Worm (Caenorhabditis elegans) whole organism, L1 larva: ENCODE results near the gene idpp-5.

Source experiments
- blmp-1 ChIP-seq: fragments of 150-350 bp; optimal IDR thresholded peaks from 2 replicates; lab custom pipeline; 2014; ENCODE audit warnings: missing biosample characterization, missing genetic modification characterization
- ceh-63 ChIP-seq: fragments of 200-800 bp; sonication (Bioruptor generic); optimal IDR thresholded peaks from 2 replicates; lab custom pipeline; 2018; ENCODE audit warnings: mild to moderate bottlenecking, missing genetic modification characterization, missing compliant biosample characterization
- ceh-82 ChIP-seq, 3 experiments: fragments of 150-350 bp in 1 of 3; sonication (generic microtip) in 2 of 3; optimal IDR thresholded peaks; 2 replicates each; lab custom pipeline; 2014 to 2017; ENCODE audit warnings: missing biosample characterization in 3 of 3, missing genetic modification characterization in 3 of 3
- ceh-88 ChIP-seq: fragments of 200-800 bp; sonication (Bioruptor generic); IDR thresholded peaks from 2 replicates; pipeline ENCODE4 v1.3.6; 2022; ENCODE audit warnings: missing genetic modification characterization, missing compliant biosample characterization
- dpl-1 ChIP-seq, 3 experiments: fragments of 150-350 bp in 2 of 3; sonication (generic microtip) in 1 of 3; optimal IDR thresholded peaks; 2 replicates each; lab custom pipeline; 2014 to 2017; ENCODE audit warnings: missing biosample characterization in 3 of 3, missing genetic modification characterization in 3 of 3, missing genetic modification reagents in 3 of 3
- dsc-1 ChIP-seq: sonication (generic microtip); optimal IDR thresholded peaks from 2 replicates; lab custom pipeline; 2016; ENCODE audit warnings: mild to moderate bottlenecking, missing genetic modification characterization, missing compliant biosample characterization
- efl-1 ChIP-seq, 4 experiments: fragments of 150-350 bp; optimal IDR thresholded peaks in 3 of 4; peaks in 1 of 4; 1 replicate in 1 of 4; 2 replicates in 3 of 4; lab custom pipeline; 2014; ENCODE audit warnings: missing biosample characterization in 2 of 4, missing genetic modification characterization in 2 of 4, missing genetic modification reagents in 2 of 4
- egl-13 ChIP-seq: sonication (generic microtip); optimal IDR thresholded peaks from 2 replicates; lab custom pipeline; 2016; ENCODE audit warnings: missing genotype, missing genetic modification reagents, missing genetic modification characterization, missing compliant biosample characterization
- ets-5 ChIP-seq: fragments of 200-800 bp; sonication (Bioruptor generic); IDR thresholded peaks from 2 replicates; pipeline ENCODE4 v1.3.6; 2022; ENCODE audit warnings: missing genetic modification characterization, missing compliant biosample characterization
- fkh-10 ChIP-seq: sonication (generic microtip); optimal IDR thresholded peaks from 2 replicates; lab custom pipeline; 2017; ENCODE audit warnings: missing biosample characterization, missing genetic modification reagents, missing genetic modification characterization
- fkh-4 ChIP-seq: sonication (generic microtip); optimal IDR thresholded peaks from 2 replicates; lab custom pipeline; 2016; ENCODE audit warnings: missing compliant biosample characterization, missing genetic modification characterization, borderline replicate concordance
- grh-1 ChIP-seq: fragments of 200-800 bp; sonication (Bioruptor generic); IDR thresholded peaks from 2 replicates; pipeline ENCODE4 v1.3.6; 2022; ENCODE audit warnings: missing genetic modification reagents, missing genetic modification characterization, missing compliant biosample characterization
- hlh-4 ChIP-seq: sonication (generic microtip); optimal IDR thresholded peaks from 2 replicates; lab custom pipeline; 2016; ENCODE audit warnings: mild to moderate bottlenecking, missing genetic modification characterization, missing compliant biosample characterization
- irx-1 ChIP-seq: sonication (generic microtip); optimal IDR thresholded peaks from 2 replicates; lab custom pipeline; 2016; ENCODE audit warnings: missing genetic modification characterization, missing compliant biosample characterization
- jun-1 ChIP-seq: fragments of 150-350 bp; optimal IDR thresholded peaks from 2 replicates; lab custom pipeline; 2014; ENCODE audit warnings: missing biosample characterization, missing genetic modification reagents, missing genetic modification characterization
- lin-13 ChIP-seq: fragments of 150-350 bp; optimal IDR thresholded peaks from 2 replicates; lab custom pipeline; 2014; ENCODE audit warnings: missing biosample characterization, missing genetic modification reagents, missing genetic modification characterization
- lin-14 ChIP-seq: fragments of 200-800 bp; sonication (Bioruptor generic); optimal IDR thresholded peaks from 2 replicates; lab custom pipeline; 2018; ENCODE audit warnings: mild to moderate bottlenecking, missing genetic modification characterization, moderate library complexity, missing compliant biosample characterization
- lin-35 ChIP-seq, 2 experiments: fragments of 150-350 bp; optimal IDR thresholded peaks; 2 replicates each; lab custom pipeline; 2014; ENCODE audit warnings: missing biosample characterization in 2 of 2, missing genetic modification characterization in 2 of 2, missing genetic modification reagents in 2 of 2
- lin-39 ChIP-seq: fragments of 150-350 bp; optimal IDR thresholded peaks from 2 replicates; lab custom pipeline; 2014; ENCODE audit warnings: missing biosample characterization, missing genetic modification reagents, missing genetic modification characterization
- lir-3 ChIP-seq: sonication (generic microtip); optimal IDR thresholded peaks from 2 replicates; lab custom pipeline; 2016; ENCODE audit warnings: mild to moderate bottlenecking, missing genetic modification characterization, moderate library complexity, missing compliant biosample characterization; ENCODE audit not compliant: poor library complexity
- mab-9 ChIP-seq: fragments of 200-800 bp; sonication (Bioruptor generic); IDR thresholded peaks from 2 replicates; pipeline ENCODE4 v1.3.6; 2022; ENCODE audit warnings: missing genetic modification reagents, missing genetic modification characterization, missing compliant biosample characterization
- nhr-11 ChIP-seq: fragments of 150-350 bp; optimal IDR thresholded peaks from 2 replicates; lab custom pipeline; 2014; ENCODE audit warnings: missing biosample characterization, missing genetic modification characterization
- nhr-28 ChIP-seq: fragments of 150-350 bp; optimal IDR thresholded peaks from 2 replicates; lab custom pipeline; 2014; ENCODE audit warnings: missing biosample characterization, missing genetic modification characterization
- nhr-76 ChIP-seq: sonication (generic microtip); optimal IDR thresholded peaks from 2 replicates; lab custom pipeline; 2017; ENCODE audit warnings: missing biosample characterization, missing genetic modification characterization
- nhr-85 ChIP-seq: sonication (generic microtip); peaks from one replicate; lab custom pipeline; 2016; ENCODE audit warnings: missing genetic modification characterization, inconsistent platforms, missing compliant biosample characterization
- nhr-90 ChIP-seq: sonication (generic microtip); optimal IDR thresholded peaks from 2 replicates; lab custom pipeline; 2016; ENCODE audit warnings: mild to moderate bottlenecking, missing genetic modification characterization, missing compliant biosample characterization; ENCODE audit not compliant: poor library complexity
- pag-3 ChIP-seq: sonication (generic microtip); optimal IDR thresholded peaks from 2 replicates; lab custom pipeline; 2017; ENCODE audit warnings: missing genetic modification characterization, mild to moderate bottlenecking, missing compliant biosample characterization, antibody characterized with exemption, borderline replicate concordance; ENCODE audit not compliant: insufficient read depth
- pax-3 ChIP-seq: fragments of 200-800 bp; sonication (Bioruptor generic); optimal IDR thresholded peaks from 2 replicates; lab custom pipeline; 2018; ENCODE audit warnings: mild to moderate bottlenecking, missing genetic modification characterization, moderate library complexity, missing compliant biosample characterization
- snu-23 ChIP-seq: sonication (generic microtip); optimal IDR thresholded peaks from 2 replicates; lab custom pipeline; 2016; ENCODE audit warnings: missing genetic modification characterization, missing compliant biosample characterization
- sup-37 ChIP-seq: fragments of 200-800 bp; sonication (Bioruptor generic); optimal IDR thresholded peaks from 2 replicates; lab custom pipeline; 2018; ENCODE audit warnings: mild to moderate bottlenecking, missing genetic modification characterization, missing compliant biosample characterization
- unc-98 ChIP-seq: fragments of 200-800 bp; sonication (Bioruptor generic); IDR thresholded peaks from 2 replicates; pipeline ENCODE4 v1.3.6; 2022; ENCODE audit warnings: missing genetic modification characterization, missing compliant biosample characterization
- xbp-1 ChIP-seq: sonication (generic microtip); optimal IDR thresholded peaks from 2 replicates; lab custom pipeline; 2016; ENCODE audit warnings: missing genetic modification characterization, missing compliant biosample characterization
- zip-4 ChIP-seq: fragments of 200-800 bp; sonication (Bioruptor generic); optimal IDR thresholded peaks from 2 replicates; lab custom pipeline; 2018; ENCODE audit warnings: mild to moderate bottlenecking, missing genetic modification characterization, moderate library complexity, missing compliant biosample characterization
- ztf-11 ChIP-seq, 2 experiments: sonication (generic microtip); optimal IDR thresholded peaks; 2 replicates each; lab custom pipeline; 2016 to 2017; ENCODE audit warnings: missing genetic modification characterization in 2 of 2, missing biosample characterization in 1 of 2, missing compliant biosample characterization in 1 of 2

Gene idpp-5

DNA sequence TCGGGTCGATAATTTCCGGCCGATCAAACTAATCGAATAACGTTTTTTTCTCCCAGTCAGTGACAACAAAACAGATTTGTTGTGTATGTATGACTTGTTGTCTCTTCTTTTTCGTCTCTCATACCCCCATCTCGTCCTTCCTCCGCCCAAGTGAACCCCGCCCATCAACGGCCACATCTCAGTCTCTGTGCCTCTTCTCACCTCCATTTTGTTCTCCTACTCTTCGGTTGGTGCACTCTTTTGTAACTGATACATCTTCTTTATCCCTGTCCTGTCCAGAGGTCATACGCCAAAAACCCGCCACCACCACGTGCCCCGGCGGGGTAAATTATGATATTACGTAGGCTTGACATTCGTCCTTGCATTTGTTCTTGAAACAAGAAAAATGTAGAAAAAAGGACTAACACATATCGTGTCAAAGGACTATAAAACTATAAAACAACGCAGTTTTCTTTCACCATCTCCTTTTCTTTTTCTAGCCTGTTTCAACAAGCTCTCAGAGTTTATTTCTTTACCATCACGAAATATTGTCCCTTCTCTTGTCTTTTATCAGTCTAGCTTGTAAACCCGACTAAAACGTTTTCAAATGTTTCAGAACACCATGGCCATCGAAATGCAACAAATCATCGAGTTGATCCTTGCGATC is 5.1 kb downstream of the idpp-5 start, which contains the start of gene pmpl-1 (continued):
- TF ChIP-seq dsc-1 (tag; lab: Kevin White, UChicago) (peak; percentile 23), snu-23 (GFP tag; lab: Kevin White, UChicago) (peak; percentile 80), xbp-1 (tag; lab: Kevin White, UChicago) (peak; percentile 32), mab-9 (GFP tag; lab: Robert Waterston, UW) (no peak), sup-37 (no peak), nhr-90 (peak; percentile 72), pag-3 (no peak), unc-98 (GFP tag; lab: Robert Waterston, UW) (no peak), nhr-11 (no peak), fkh-4 (tag; lab: Kevin White, UChicago) (no peak), nhr-85 (peak; percentile 95), ceh-82 (tag; optimal IDR thresholded peaks at IDR 0.05; lab: Kevin White, UChicago) (peak in 2 of 3 experiments; percentile 8 to 17), grh-1 (no peak), nhr-76 (tag; lab: Kevin White, UChicago) (no peak), lin-14 (GFP tag; lab: Kevin White, UChicago) (peak; percentile 89), dpl-1 (GFP tag; optimal IDR thresholded peaks at IDR 0.05; lab: Kevin White, UChicago) (peak in 2 of 3 experiments; percentile 4 to 11), blmp-1 (tag; lab: Kevin White, UChicago) (peak; percentile 39), lir-3 (tag; lab: Kevin White, UChicago) (no peak), ceh-88 (GFP tag; lab: Robert Waterston, UW) (no peak), egl-13 (tag; lab: Kevin White, UChicago) (no peak), fkh-10 (GFP tag; lab: Kevin White, UChicago) (no peak), jun-1 (tag; lab: Kevin White, UChicago) (no peak), lin-35 (GFP tag; optimal IDR thresholded peaks at IDR 0.05; lab: Kevin White, UChicago) (peak; percentile 34), lin-39 (tag; lab: Kevin White, UChicago) (no peak), ztf-11 (tag; optimal IDR thresholded peaks at IDR 0.05; lab: Kevin White, UChicago) (peak in 1 of 2 experiments; percentile 11), irx-1 (tag; lab: Kevin White, UChicago) (peak; percentile 36), lin-13 (GFP tag; lab: Kevin White, UChicago) (no peak), ceh-63 (no peak), hlh-4 (tag; lab: Kevin White, UChicago) (no peak), pax-3 (peak; percentile 0), nhr-28 (tag; lab: Kevin White, UChicago) (no peak)

- TF ChIP-seq ets-5 (GFP tag; lab: Robert Waterston, UW) (no peak), blmp-1 (tag; lab: Kevin White, UChicago) (peak; percentile 81), lin-35 (GFP tag; optimal IDR thresholded peaks at IDR 0.05; lab: Kevin White, UChicago) (peak in 1 of 2 experiments; percentile 11), nhr-85 (peak; percentile 84), lin-14 (GFP tag; lab: Kevin White, UChicago) (peak; percentile 17)
Measured at ce11 chrX:3785111-3785808, 7.4 kb downstream of the idpp-5 start.

ce11 chrX:3783659-3784058 is 9.0 kb downstream of the idpp-5 start:
- TF ChIP-seq grh-1 (no peak), efl-1 (optimal IDR thresholded peaks at IDR 0.05; lab: Kevin White, UChicago) (no peak), efl-1 (GFP tag; optimal IDR thresholded peaks at IDR 0.05 in 1 of 2; lab: Kevin White, UChicago) (no peak), zip-4 (GFP tag; lab: Kevin White, UChicago) (no peak), lin-39 (tag; lab: Kevin White, UChicago) (no peak), hlh-4 (tag; lab: Kevin White, UChicago) (no peak)
